Worm (Caenorhabditis elegans): ENCODE data around the gene spat-2.
A peak's percentile ranks its signal among the peaks of the same experiment; 100 is the strongest.
"Not testable (repeated sequence)": the region's sequence is repeated elsewhere in the genome, so short reads cannot be mapped to it uniquely, and the experiment has no call there.

spat-2 gene

ce11 chrIII:11029337-11029736 is 7.4 kb upstream of the spat-2 start, which contains the start of gene Y48A6B.8:
Y48A6B.8 (minus strand) TSS chrIII:11029437.
- not testable (repeated sequence) for TF ChIP-seq ZK546.5 (tag; optimal IDR thresholded peaks at IDR 0.05); elt-1 (tag; optimal IDR thresholded peaks at IDR 0.05); sea-2 (GFP tag; optimal IDR thresholded peaks at IDR 0.05)

ce11 chrIII:11031309-11031708 is 5.4 kb upstream of the spat-2 start, which contains the start of gene Y48A6B.14:
Y48A6B.14 (plus strand) TSS chrIII:11031609.
- TF ChIP-seq zag-1 (tag; optimal IDR thresholded peaks at IDR 0.05), result no peak
- no peak for TF ChIP-seq unc-39 (tag; optimal IDR thresholded peaks at IDR 0.05)
- TF ChIP-seq elt-1 (tag; optimal IDR thresholded peaks at IDR 0.05), result no peak
- no peak for TF ChIP-seq snpc-4 (tag; optimal IDR thresholded peaks at IDR 0.05)
- TF ChIP-seq sea-2 (GFP tag; optimal IDR thresholded peaks at IDR 0.05), result no peak
- no peak for TF ChIP-seq nhr-67 (tag; optimal IDR thresholded peaks at IDR 0.05)
- no peak for TF ChIP-seq eor-1 (tag; optimal IDR thresholded peaks at IDR 0.05)
- no peak for TF ChIP-seq nhr-77 (tag; optimal IDR thresholded peaks at IDR 0.05)
- no peak for TF ChIP-seq nhr-23 (tag; optimal IDR thresholded peaks at IDR 0.05)
- TF ChIP-seq aly-2 (tag; optimal IDR thresholded peaks at IDR 0.05), result no peak
- TF ChIP-seq egl-5 (tag; optimal IDR thresholded peaks at IDR 0.05), result no peak
- TF ChIP-seq pqm-1 (tag; optimal IDR thresholded peaks at IDR 0.05), result no peak

ce11 chrIII:11032872-11033271 is 3.9 kb upstream of the spat-2 start, which contains the start of gene Y48A6B.9:
Y48A6B.9 (plus strand) TSS chrIII:11033172.
- peak; percentile 36 for TF ChIP-seq elt-2 (tag; optimal IDR thresholded peaks at IDR 0.05)
- TF ChIP-seq ceh-9 (tag; optimal IDR thresholded peaks at IDR 0.05), result no peak

- TF ChIP-seq fkh-10 (GFP tag; optimal IDR thresholded peaks at IDR 0.05), result no peak
- no peak for TF ChIP-seq tbx-2 (tag; optimal IDR thresholded peaks at IDR 0.05)
- TF ChIP-seq elt-1 (tag; optimal IDR thresholded peaks at IDR 0.05), result no peak
- TF ChIP-seq R02D3.7 (tag; optimal IDR thresholded peaks at IDR 0.05), result peak; percentile 53
- TF ChIP-seq ama-1 (optimal IDR thresholded peaks at IDR 0.05), result no peak
- TF ChIP-seq pha-4 (tag; optimal IDR thresholded peaks at IDR 0.05), result peak; percentile 79
- TF ChIP-seq nhr-28 (tag; optimal IDR thresholded peaks at IDR 0.05), result no peak
- TF ChIP-seq mdl-1 (tag; optimal IDR thresholded peaks at IDR 0.05), result no peak
- no peak for TF ChIP-seq nhr-12 (tag; optimal IDR thresholded peaks at IDR 0.05)
- peak; percentile 39 for TF ChIP-seq snpc-4 (tag; optimal IDR thresholded peaks at IDR 0.05)
- TF ChIP-seq fos-1 (tag; optimal IDR thresholded peaks at IDR 0.05), result no peak
- peak; percentile 62 for TF ChIP-seq hmg-11 (tag; optimal IDR thresholded peaks at IDR 0.05)
- no peak for TF ChIP-seq elt-3 (tag; optimal IDR thresholded peaks at IDR 0.05)
- no peak for TF ChIP-seq eor-1 (tag; optimal IDR thresholded peaks at IDR 0.05)
- no peak for TF ChIP-seq skn-1 (tag; optimal IDR thresholded peaks at IDR 0.05)
- TF ChIP-seq mml-1 (tag; optimal IDR thresholded peaks at IDR 0.05), result no peak
- TF ChIP-seq nhr-43 (tag; optimal IDR thresholded peaks at IDR 0.05; ENCODE audit: poor library complexity, severe bottlenecking), result no peak
- peak; percentile 11 for TF ChIP-seq jun-1 (tag; optimal IDR thresholded peaks at IDR 0.05)
- TF ChIP-seq ceh-28 (tag; optimal IDR thresholded peaks at IDR 0.05), result peak; percentile 25
- TF ChIP-seq elt-2 (tag; optimal IDR thresholded peaks at IDR 0.05), result peak; percentile 53
- no peak for TF ChIP-seq nhr-11 (tag; optimal IDR thresholded peaks at IDR 0.05)
- peak; percentile 16 for TF ChIP-seq pqm-1 (tag; optimal IDR thresholded peaks at IDR 0.05)
- TF ChIP-seq lin-39 (tag; optimal IDR thresholded peaks at IDR 0.05), result peak; percentile 33
- peak; percentile 45 for TF ChIP-seq lsy-12 (tag; optimal IDR thresholded peaks at IDR 0.05)
- peak; percentile 94 for TF ChIP-seq egl-5 (tag; optimal IDR thresholded peaks at IDR 0.05)
- TF ChIP-seq nhr-77 (tag; optimal IDR thresholded peaks at IDR 0.05), result no peak
- no peak for TF ChIP-seq daf-12 (tag; optimal IDR thresholded peaks at IDR 0.05)
- TF ChIP-seq nhr-23 (tag; optimal IDR thresholded peaks at IDR 0.05), result peak; percentile 64
- no peak for TF ChIP-seq egl-27 (tag; optimal IDR thresholded peaks at IDR 0.05)
- peak; percentile 34 for TF ChIP-seq nhr-25 (tag; optimal IDR thresholded peaks at IDR 0.05)
- peak; percentile 93 for TF ChIP-seq nfya-1 (tag; optimal IDR thresholded peaks at IDR 0.05; ENCODE audit: insufficient read depth)
- no peak for TF ChIP-seq sea-2 (GFP tag; optimal IDR thresholded peaks at IDR 0.05)
- TF ChIP-seq ZK546.5 (tag; optimal IDR thresholded peaks at IDR 0.05), result no peak
- no peak for TF ChIP-seq ceh-16 (tag; optimal IDR thresholded peaks at IDR 0.05)
- no peak for TF ChIP-seq ztf-4 (tag; optimal IDR thresholded peaks at IDR 0.05)
- no peak for TF ChIP-seq nhr-67 (tag; optimal IDR thresholded peaks at IDR 0.05)
- no peak for TF ChIP-seq fkh-2 (tag; optimal IDR thresholded peaks at IDR 0.05)
- no peak for TF ChIP-seq nhr-237 (tag; optimal IDR thresholded peaks at IDR 0.05)
- TF ChIP-seq lin-15B (tag; optimal IDR thresholded peaks at IDR 0.05), result peak; percentile 75
- TF ChIP-seq zag-1 (tag; optimal IDR thresholded peaks at IDR 0.05), result no peak
- no peak for TF ChIP-seq ceh-9 (tag; optimal IDR thresholded peaks at IDR 0.05)
- no peak for TF ChIP-seq unc-39 (tag; optimal IDR thresholded peaks at IDR 0.05)
- TF ChIP-seq nhr-76 (tag; optimal IDR thresholded peaks at IDR 0.05), result no peak
- no peak for TF ChIP-seq ztf-11 (tag; optimal IDR thresholded peaks at IDR 0.05)
- TF ChIP-seq aly-2 (tag; optimal IDR thresholded peaks at IDR 0.05), result no peak
- TF ChIP-seq ceh-82 (tag; optimal IDR thresholded peaks at IDR 0.05), result peak; percentile 37
These were observed 608 bp upstream of the spat-2 start for ce11 chrIII:11036132-11036531.
